Worm (Caenorhabditis elegans) whole organism, L4/young adult: Measurements from ENCODE around the gene srx-51.

ENCODE experiments used
- dao-5 ChIP-seq: sonication (generic microtip); optimal IDR thresholded peaks from 2 replicates; lab custom pipeline; 2016; ENCODE audit warnings: missing genotype, missing genetic modification characterization, moderate library complexity, missing compliant biosample characterization
- him-1 ChIP-seq: sonication (generic microtip); optimal IDR thresholded peaks from 2 replicates; lab custom pipeline; 2016; ENCODE audit warnings: missing genotype, missing genetic modification reagents, missing genetic modification characterization, missing compliant biosample characterization

DNA sequence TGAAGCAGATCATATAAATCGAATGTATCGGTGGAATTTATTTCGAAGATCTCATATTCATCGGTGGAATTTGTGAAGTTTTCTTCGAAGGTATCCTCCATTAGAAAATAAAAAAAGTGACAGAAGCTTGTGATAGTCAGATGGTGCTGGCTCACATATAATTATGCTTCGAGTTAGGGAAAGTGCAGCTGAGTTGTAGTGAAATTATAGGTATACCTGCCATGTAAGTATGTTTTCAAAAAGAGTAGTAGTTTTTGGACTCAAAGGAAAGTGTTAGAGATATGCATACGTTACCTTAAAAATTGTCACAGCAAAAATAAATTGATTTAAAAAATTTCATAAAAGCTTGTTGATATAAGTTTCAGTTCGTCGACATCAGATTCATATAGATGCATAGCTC is 41.5 kb upstream of the srx-51 start, which contains the start of gene srw-11:
- TF ChIP-seq him-1 (tag; lab: Kevin White, UChicago) (no peak), dao-5 (tag; lab: Kevin White, UChicago) (no peak)
